Worm (Caenorhabditis elegans) whole organism, young adult: ENCODE data around the gene abu-9.

Source experiments
- F49E8.2 ChIP-seq: sonication (generic microtip); optimal IDR thresholded peaks from 3 replicates; lab custom pipeline; 2017; ENCODE audit warnings: missing genetic modification characterization, mild to moderate bottlenecking, missing compliant biosample characterization, antibody characterized with exemption, moderate library complexity; ENCODE audit not compliant: insufficient read depth
- F52B5.7 ChIP-seq: sonication (generic microtip); optimal IDR thresholded peaks from 2 replicates; lab custom pipeline; 2016; ENCODE audit warnings: mild to moderate bottlenecking, missing genetic modification characterization, missing compliant biosample characterization
- ama-1 ChIP-seq, 3 experiments: fragments of 150-350 bp in 1 of 3; sonication (generic microtip) in 2 of 3; optimal IDR thresholded peaks; 2 replicates each; lab custom pipeline; 2014 to 2018; ENCODE audit warnings: missing biosample characterization in 2 of 3, missing genetic modification characterization in 2 of 3, missing genetic modification reagents in 2 of 3
- ekl-4 ChIP-seq: fragments of 200-800 bp; sonication (Bioruptor generic); IDR thresholded peaks from 2 replicates; pipeline ENCODE4 v1.3.6; 2022; ENCODE audit warnings: missing genetic modification reagents, missing genetic modification characterization, missing compliant biosample characterization
- hlh-12 ChIP-seq: sonication (generic microtip); optimal IDR thresholded peaks from 2 replicates; lab custom pipeline; 2016; ENCODE audit warnings: missing genetic modification characterization, missing compliant biosample characterization
- let-607 ChIP-seq, 2 experiments: fragments of 200-800 bp in 1 of 2; sonication (Bioruptor generic) in 1 of 2; sonication (generic microtip) in 1 of 2; optimal IDR thresholded peaks; 2 replicates each; lab custom pipeline; 2016 to 2018; ENCODE audit warnings: mild to moderate bottlenecking in 2 of 2, missing compliant biosample characterization in 2 of 2, missing genetic modification characterization in 2 of 2, moderate library complexity in 2 of 2, missing genotype in 1 of 2
- lin-54 ChIP-seq: fragments of 200-800 bp; sonication (Bioruptor generic); optimal IDR thresholded peaks from 2 replicates; lab custom pipeline; 2018; ENCODE audit warnings: mild to moderate bottlenecking, missing genetic modification characterization, missing compliant biosample characterization
- nhr-179 ChIP-seq: sonication (generic microtip); optimal IDR thresholded peaks from 2 replicates; lab custom pipeline; 2016; ENCODE audit warnings: mild to moderate bottlenecking, missing genetic modification characterization, missing compliant biosample characterization
- snpc-1.1 ChIP-seq: sonication (generic microtip); optimal IDR thresholded peaks from 2 replicates; lab custom pipeline; 2017; ENCODE audit warnings: missing genetic modification characterization, mild to moderate bottlenecking, missing compliant biosample characterization, antibody characterized with exemption, moderate library complexity, missing genotype, missing genetic modification reagents; ENCODE audit not compliant: insufficient read depth

DNA sequence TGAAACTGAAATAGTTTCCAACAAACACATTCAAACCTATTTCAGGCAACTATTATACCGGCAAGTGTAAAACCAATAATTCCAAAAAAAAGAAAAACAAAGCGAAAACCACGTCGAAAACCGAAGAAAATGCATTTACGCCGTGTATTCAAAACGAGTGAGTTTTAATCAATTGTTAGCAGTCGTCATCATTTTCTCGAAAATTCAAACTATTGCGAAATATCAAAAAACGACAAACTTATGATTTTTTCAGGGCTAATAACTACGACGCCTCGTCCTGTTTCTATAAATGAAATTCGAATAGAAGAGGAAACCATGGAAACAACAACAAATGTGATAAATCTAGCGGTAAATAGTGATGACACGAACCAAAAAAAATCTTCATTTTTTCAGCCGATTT is 35.7 kb upstream of the abu-9 start:
- TF ChIP-seq hlh-12 (tag; lab: Kevin White, UChicago) (no peak), nhr-179 (tag; lab: Kevin White, UChicago) (no peak), ekl-4 (no peak), ama-1 (optimal IDR thresholded peaks at IDR 0.05; lab: Kevin White, UChicago) (no peak), ama-1 (GFP tag; optimal IDR thresholded peaks at IDR 0.05; lab: Kevin White, UChicago) (no peak), F49E8.2 (tag; lab: Kevin White, UChicago) (no peak), snpc-1.1 (tag; lab: Kevin White, UChicago) (no peak), F52B5.7 (tag; lab: Kevin White, UChicago) (no peak), lin-54 (GFP tag; lab: Kevin White, UChicago) (no peak), let-607 (tag; optimal IDR thresholded peaks at IDR 0.05; lab: Kevin White, UChicago) (no peak)
